Worm (Caenorhabditis elegans): ENCODE data around the gene ZK829.7.

ZK829.7 gene

DNA sequence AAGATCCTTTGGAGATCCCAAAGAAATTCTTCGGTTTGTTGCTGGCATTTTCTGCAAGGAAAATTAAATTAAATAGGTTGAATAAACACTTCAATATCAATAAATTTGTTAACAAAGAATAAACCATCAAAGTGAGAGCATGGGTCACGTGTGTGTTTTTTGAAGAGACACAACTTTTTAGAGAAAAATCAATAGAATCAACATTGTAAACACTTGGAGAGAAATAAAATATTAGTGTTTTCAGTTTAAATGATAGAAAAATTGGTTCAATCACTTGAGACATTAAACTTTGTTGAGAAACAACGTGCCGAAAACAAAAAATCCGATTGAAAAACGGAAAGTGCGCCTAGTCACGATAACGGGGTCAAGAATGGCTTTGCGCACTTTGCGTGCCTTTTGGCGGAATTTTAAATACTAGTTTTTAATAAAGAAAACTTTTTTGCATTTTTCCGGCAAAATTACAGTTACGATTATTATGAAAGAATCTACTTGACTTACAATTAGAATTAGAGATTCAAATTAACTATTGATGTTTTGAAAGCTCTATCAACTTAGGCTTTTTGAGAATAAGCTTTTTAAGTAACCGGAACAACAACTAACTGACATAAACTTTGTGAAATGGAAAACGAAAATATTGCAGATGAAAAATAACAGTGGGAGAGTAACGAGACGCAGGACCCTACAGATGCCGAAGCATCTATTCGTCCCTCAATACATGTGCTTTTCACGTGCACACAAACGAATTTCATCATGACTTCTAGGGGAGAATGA lies at the start of gene ZK829.7:
Gene ZK829.7, minus strand, starts transcription at position 51 of the 771 bp plus-strand sequence.
- TF ChIP-seq W03F9.2 (tag; optimal IDR thresholded peaks at IDR 0.05): peak; percentile 41
- TF ChIP-seq him-1 (tag; optimal IDR thresholded peaks at IDR 0.05): no peak
- no peak for TF ChIP-seq dao-5 (tag; optimal IDR thresholded peaks at IDR 0.05)

- TF ChIP-seq dao-5 (tag; optimal IDR thresholded peaks at IDR 0.05): no peak
- TF ChIP-seq him-1 (tag; optimal IDR thresholded peaks at IDR 0.05): no peak
These were observed 49.5 kb upstream of the ZK829.7 start, which contains the start of the genes ZK617.26 and unc-22 for ce11 chrIV:12010859-12011258. Gene ZK617.26 (minus strand): TSS chrIV:12010959. Gene unc-22 (minus strand): TSS chrIV:12011007.

DNA sequence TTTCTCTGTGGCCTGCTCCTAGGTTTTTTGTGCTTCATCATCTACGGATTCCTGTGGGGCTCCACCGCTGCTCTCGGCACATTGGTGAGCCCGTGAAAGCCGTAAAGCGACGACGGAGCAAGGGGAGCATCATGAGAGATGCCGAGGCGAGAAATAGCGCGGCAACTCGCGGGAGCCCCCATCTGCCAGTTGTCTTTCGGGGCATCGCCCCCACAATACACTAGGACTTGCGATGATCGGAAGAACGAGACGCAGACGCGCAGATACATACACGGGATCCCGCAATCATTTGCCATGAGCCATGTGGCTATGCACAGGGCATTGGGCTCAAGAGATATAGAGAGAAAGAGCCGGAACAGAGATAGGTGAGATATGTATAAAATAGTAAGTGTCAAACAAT lies 49.0 kb upstream of the ZK829.7 start:
- TF ChIP-seq him-1 (tag; optimal IDR thresholded peaks at IDR 0.05) (no peak), W03F9.2 (tag; optimal IDR thresholded peaks at IDR 0.05) (no peak), dao-5 (tag; optimal IDR thresholded peaks at IDR 0.05) (no peak)

DNA sequence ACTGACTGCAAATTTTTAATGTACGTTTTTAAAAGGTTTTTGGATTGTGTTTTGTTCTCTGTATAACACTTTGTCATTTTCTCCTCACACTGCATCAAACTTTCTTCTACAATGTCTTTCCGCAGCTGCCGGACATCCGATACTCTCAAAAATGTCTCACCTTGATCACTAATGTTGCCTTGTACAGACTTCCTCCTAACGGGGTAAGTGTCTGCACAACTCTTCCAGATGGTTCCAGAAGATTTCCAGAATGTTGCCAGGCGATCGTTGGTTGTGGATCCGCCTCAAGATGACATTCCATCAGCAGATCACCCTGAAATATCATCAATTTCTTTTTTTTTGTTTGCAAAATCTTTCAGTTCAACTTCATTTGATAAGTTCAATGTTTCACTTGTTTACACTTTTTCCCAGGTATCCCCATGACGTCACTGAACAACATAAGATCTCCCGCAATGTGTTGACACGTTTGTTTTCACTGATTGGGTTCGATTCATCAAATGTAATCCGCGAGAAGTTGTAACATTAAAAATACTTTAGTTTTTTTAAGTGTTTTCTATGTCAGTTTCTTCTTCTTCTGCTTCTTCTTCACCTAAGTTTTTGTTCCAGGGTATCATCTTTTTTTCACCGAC lies 47.8 kb upstream of the ZK829.7 start:
- TF ChIP-seq him-1 (tag; optimal IDR thresholded peaks at IDR 0.05) (no peak), W03F9.2 (tag; optimal IDR thresholded peaks at IDR 0.05) (no peak), dao-5 (tag; optimal IDR thresholded peaks at IDR 0.05) (no peak)

ce11 chrIV:12005090-12005770 lies 43.9 kb upstream of the ZK829.7 start:
- TF ChIP-seq dao-5 (tag; optimal IDR thresholded peaks at IDR 0.05): no peak
- no peak for TF ChIP-seq W03F9.2 (tag; optimal IDR thresholded peaks at IDR 0.05)
- TF ChIP-seq him-1 (tag; optimal IDR thresholded peaks at IDR 0.05): no peak

- no peak for TF ChIP-seq him-1 (tag; optimal IDR thresholded peaks at IDR 0.05)
- TF ChIP-seq W03F9.2 (tag; optimal IDR thresholded peaks at IDR 0.05): no peak
- no peak for TF ChIP-seq dao-5 (tag; optimal IDR thresholded peaks at IDR 0.05)
These were observed 25.1 kb upstream of the ZK829.7 start for ce11 chrIV:11986407-11986806.

DNA sequence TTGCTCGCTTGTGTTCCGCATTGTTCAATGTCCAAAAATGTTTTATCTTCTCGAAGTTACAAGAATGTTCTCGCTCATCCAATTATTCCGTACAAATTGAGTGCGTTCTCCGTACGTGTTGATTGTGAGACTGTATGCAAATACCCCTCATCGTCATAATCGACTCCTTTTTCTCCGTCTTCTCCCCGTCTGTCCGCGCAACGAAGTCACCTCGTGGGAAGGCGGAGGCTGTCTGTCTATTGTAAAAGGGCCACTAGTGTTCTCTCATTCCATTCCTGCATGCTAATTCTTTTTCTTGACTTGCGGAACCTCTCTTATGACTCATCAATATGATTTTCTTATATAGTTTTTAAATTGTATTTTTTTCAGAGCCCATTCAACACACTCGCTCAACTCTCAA lies 8.8 kb upstream of the ZK829.7 start, which contains the start of gene ZK829.9:
Gene ZK829.9, plus strand, starts transcription at position 364 of the 400 bp plus-strand sequence.
- TF ChIP-seq him-1 (tag; optimal IDR thresholded peaks at IDR 0.05) (no peak), dao-5 (tag; optimal IDR thresholded peaks at IDR 0.05) (no peak), W03F9.2 (tag; optimal IDR thresholded peaks at IDR 0.05) (no peak)

DNA sequence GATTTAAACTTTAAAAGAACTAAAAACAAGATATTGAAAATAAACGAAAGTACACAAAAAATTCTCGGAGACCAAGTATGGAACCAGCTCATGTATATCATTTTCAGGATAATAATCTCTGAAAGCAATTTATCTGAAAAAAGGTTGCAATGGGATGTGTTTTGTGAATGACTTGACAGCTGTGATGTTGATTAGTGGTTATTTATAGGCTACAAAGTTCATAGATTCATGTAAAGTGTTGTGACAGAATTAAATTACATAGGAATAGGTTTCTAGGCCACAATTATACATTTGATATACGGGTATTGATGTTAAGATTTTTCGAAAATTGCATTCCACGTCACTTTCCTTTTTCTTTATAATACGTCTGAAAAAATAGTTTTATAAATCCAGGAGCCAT lies 4.0 kb upstream of the ZK829.7 start, which contains the start of gene srj-1:
Gene srj-1, minus strand, starts transcription at position 101 of the 400 bp plus-strand sequence.
- TF ChIP-seq dao-5 (tag; optimal IDR thresholded peaks at IDR 0.05): no peak
- no peak for TF ChIP-seq W03F9.2 (tag; optimal IDR thresholded peaks at IDR 0.05)
- TF ChIP-seq him-1 (tag; optimal IDR thresholded peaks at IDR 0.05): no peak

DNA sequence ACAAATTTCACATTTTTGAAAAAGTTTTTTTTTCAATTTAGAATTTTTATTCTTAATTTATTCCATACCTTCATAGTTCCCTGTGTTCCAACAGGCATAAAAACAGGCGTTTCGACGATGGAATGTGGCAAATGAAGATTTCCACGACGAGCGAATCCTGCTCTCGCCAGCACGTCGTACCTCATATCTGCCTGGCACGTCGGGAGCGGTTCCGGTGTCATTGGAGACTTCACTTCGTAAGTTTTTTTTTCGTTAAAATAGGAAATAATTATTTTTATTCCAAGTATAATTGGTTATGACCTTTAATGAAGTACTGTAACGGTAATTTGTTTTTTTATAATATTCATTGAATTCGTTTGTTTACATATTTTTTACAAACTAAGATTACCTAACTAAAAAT lies 1.8 kb downstream of the ZK829.7 start, which contains the start of gene tgt-1:
Gene tgt-1, minus strand, starts transcription at position 232 of the 400 bp plus-strand sequence.
- no peak for TF ChIP-seq dao-5 (tag; optimal IDR thresholded peaks at IDR 0.05)
- no peak for TF ChIP-seq W03F9.2 (tag; optimal IDR thresholded peaks at IDR 0.05)
- TF ChIP-seq him-1 (tag; optimal IDR thresholded peaks at IDR 0.05): no peak

DNA sequence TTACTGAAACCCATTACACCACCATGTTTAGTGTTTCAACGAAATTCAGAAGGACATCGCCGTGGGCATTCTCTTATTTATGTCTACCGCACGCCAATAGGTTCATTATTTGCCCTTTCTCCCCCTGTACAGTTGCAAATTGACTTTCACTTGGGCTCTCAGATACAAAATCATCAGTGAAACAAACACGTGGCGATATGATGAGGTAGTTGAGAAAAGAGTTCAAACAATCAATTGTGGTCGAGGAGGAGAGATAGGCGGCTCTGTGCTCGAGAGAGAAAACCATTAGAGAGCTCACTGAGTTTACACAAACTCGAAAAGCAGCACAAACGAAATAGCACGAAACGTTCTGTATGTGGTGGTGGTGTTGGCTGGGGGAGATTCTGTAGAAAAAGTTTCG lies 4.3 kb downstream of the ZK829.7 start:
- no peak for TF ChIP-seq him-1 (tag; optimal IDR thresholded peaks at IDR 0.05)
- no peak for TF ChIP-seq dao-5 (tag; optimal IDR thresholded peaks at IDR 0.05)
- TF ChIP-seq W03F9.2 (tag; optimal IDR thresholded peaks at IDR 0.05): no peak

ce11 chrIV:11956387-11956786 lies 4.9 kb downstream of the ZK829.7 start:
- TF ChIP-seq dao-5 (tag; optimal IDR thresholded peaks at IDR 0.05): no peak
- TF ChIP-seq W03F9.2 (tag; optimal IDR thresholded peaks at IDR 0.05): no peak

DNA sequence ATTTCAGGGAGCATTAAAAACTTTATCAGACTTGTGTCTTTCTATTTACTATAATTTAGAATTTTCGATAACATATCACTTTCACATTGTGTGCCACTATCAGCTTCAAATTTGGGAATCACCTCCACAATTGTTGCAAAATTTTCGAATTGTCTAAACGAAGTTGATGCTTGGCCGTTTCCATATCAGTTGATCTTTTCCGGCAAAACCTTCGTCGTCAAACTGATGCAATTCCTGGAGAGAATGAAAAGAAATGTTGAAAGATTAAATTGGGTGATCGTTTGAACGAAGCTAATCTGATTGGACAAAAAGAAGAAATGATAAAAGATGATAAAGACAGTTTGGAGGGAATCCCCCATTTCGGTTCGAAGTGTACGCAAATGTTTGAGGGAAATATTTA lies 5.7 kb downstream of the ZK829.7 start:
- TF ChIP-seq him-1 (tag; optimal IDR thresholded peaks at IDR 0.05) (no peak), dao-5 (tag; optimal IDR thresholded peaks at IDR 0.05) (no peak), W03F9.2 (tag; optimal IDR thresholded peaks at IDR 0.05) (no peak)

DNA sequence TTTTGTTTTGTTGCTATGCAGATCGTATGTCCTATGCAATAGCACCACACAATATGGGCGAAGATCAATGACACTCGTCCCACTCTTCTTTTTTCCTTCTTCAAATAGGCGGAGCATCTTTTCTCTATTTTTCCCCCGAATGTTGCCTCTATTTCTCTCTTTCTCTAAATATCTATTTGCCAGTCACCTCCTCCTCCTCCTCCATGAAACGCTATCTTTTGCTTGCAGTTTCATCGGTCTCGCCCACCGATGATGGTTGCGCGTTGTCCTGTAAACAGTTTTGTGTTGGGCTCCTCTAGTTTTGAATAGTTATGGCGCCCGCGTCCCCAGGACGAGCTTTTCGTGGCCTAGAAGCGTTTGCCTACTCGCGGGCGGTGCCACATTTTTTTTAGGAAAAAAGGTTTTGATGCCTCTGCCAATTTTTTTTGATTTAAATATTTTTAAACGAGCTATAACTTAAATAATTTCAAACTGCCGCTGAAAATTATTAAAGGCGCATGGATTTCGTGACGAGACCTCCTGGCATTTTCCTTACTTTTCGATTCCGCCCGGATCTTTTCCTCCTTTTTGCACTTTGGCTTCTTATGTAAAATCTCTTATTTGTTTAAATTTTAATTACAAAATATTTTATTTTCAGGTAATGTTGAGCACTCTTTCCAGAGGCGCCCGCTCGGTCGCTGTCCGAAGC lies 8.6 kb downstream of the ZK829.7 start, which contains the start of gene gdh-1:
Gene gdh-1, plus strand, starts transcription at position 638 of the 688 bp plus-strand sequence.
- TF ChIP-seq him-1 (tag; optimal IDR thresholded peaks at IDR 0.05) (no peak), W03F9.2 (tag; optimal IDR thresholded peaks at IDR 0.05) (no peak), dao-5 (tag; optimal IDR thresholded peaks at IDR 0.05) (no peak)

Measured in whole organism, L4/young adult.